Fruit fly (Drosophila melanogaster): ENCODE data around the gene CG6707.

The CG6707 gene

dm6 chr3L:9888630-9889130 lies 9.7 kb downstream of the CG6707 start, which contains the start of the genes Taf2 and CalpB (continued):
- TF ChIP-seq CG11398 (GFP tag; optimal IDR thresholded peaks at IDR 0.05) (peak; percentile 33), bowl (GFP tag; IDR thresholded peaks at IDR 0.05) (no peak), Kr (GFP tag; optimal IDR thresholded peaks at IDR 0.05) (no peak), onecut (GFP tag; IDR thresholded peaks at IDR 0.05) (peak; percentile 63), gcm2 (GFP tag; optimal IDR thresholded peaks at IDR 0.05) (peak; percentile 15), CG15601 (tag; optimal IDR thresholded peaks at IDR 0.05) (peak; percentile 84), nmo (GFP tag; optimal IDR thresholded peaks at IDR 0.05) (peak; percentile 95), tup (GFP tag; optimal IDR thresholded peaks at IDR 0.05) (no peak), CG18619 (GFP tag; optimal IDR thresholded peaks at IDR 0.05) (peak; percentile 76), sna (GFP tag; IDR thresholded peaks at IDR 0.05; ENCODE audit: partially characterized antibody) (no peak), shn (GFP tag; optimal IDR thresholded peaks at IDR 0.05) (peak; percentile 54), bbx (GFP tag; IDR thresholded peaks at IDR 0.05; ENCODE audit: partially characterized antibody) (peak; percentile 47), CG10543 (GFP tag; optimal IDR thresholded peaks at IDR 0.05) (peak; percentile 62), ara (GFP tag; IDR thresholded peaks at IDR 0.05) (peak; percentile 24; the same call in 1 of the 2 replicates), Mrtf (GFP tag; IDR thresholded peaks at IDR 0.05) (peak; percentile 51; the same call in 1 of the 3 replicates), CG31388 (GFP tag; optimal IDR thresholded peaks at IDR 0.05) (peak; percentile 30), lbe (GFP tag; optimal IDR thresholded peaks at IDR 0.05) (no peak), sd (tag; optimal IDR thresholded peaks at IDR 0.05) (peak; percentile 44), ap (GFP tag; IDR thresholded peaks at IDR 0.05) (peak; percentile 53), pzg (GFP tag; optimal IDR thresholded peaks at IDR 0.05) (peak; percentile 54), salm (tag; optimal IDR thresholded peaks at IDR 0.05) (peak; percentile 81), H2.0 (GFP tag; IDR thresholded peaks at IDR 0.05) (0 out of 2 replicates have a peak, but pooled peaks have one; percentile 43), GATAe (GFP tag; conservative IDR thresholded peaks at IDR 0.05) (peak; percentile 63), CG1529 (GFP tag; optimal IDR thresholded peaks at IDR 0.05) (peak; percentile 34), CG2889 (GFP tag; IDR thresholded peaks at IDR 0.05) (no peak), grau (tag; optimal IDR thresholded peaks at IDR 0.05) (peak; percentile 91), CG10462 (GFP tag; optimal IDR thresholded peaks at IDR 0.05) (peak; percentile 67), CG17802 (tag; optimal IDR thresholded peaks at IDR 0.05) (peak; percentile 29), CG4707 (GFP tag; optimal IDR thresholded peaks at IDR 0.05) (peak; percentile 19), HmgZ (tag; optimal IDR thresholded peaks at IDR 0.05) (peak; percentile 67), CG17186 (GFP tag; optimal IDR thresholded peaks at IDR 0.05) (no peak), CG4360 (GFP tag; IDR thresholded peaks at IDR 0.05) (no peak), CG4424 (GFP tag; optimal IDR thresholded peaks at IDR 0.05) (peak; percentile 86), CG13123 (GFP tag; optimal IDR thresholded peaks at IDR 0.05) (peak; percentile 42), CG1602 (GFP tag; optimal IDR thresholded peaks at IDR 0.05) (peak; percentile 76), CG5953 (GFP tag; IDR thresholded peaks at IDR 0.05) (no peak), hth (optimal IDR thresholded peaks at IDR 0.05) (no peak), dimm (GFP tag; IDR thresholded peaks at IDR 0.05) (peak; percentile 44; the same call in 1 of the 2 replicates), Hsf (GFP tag; optimal IDR thresholded peaks at IDR 0.05) (peak; percentile 61), br (optimal IDR thresholded peaks at IDR 0.05) (no peak), pan (optimal IDR thresholded peaks at IDR 0.05) (no peak), pan (GFP tag; optimal IDR thresholded peaks at IDR 0.05 in 1 of 2, IDR thresholded peaks at IDR 0.05 in 1 of 2) (peak in 1 of 2 experiments; percentile 77), nom (GFP tag; optimal IDR thresholded peaks at IDR 0.05) (peak; percentile 74), CG13894 (tag; optimal IDR thresholded peaks at IDR 0.05) (no peak), CG12769 (tag; optimal IDR thresholded peaks at IDR 0.05) (no peak), CG2875 (GFP tag; optimal IDR thresholded peaks at IDR 0.05) (peak; percentile 73), CG34224 (GFP tag; IDR thresholded peaks at IDR 0.05; ENCODE audit: partially characterized antibody) (no peak; the same call in 2 of the 3 replicates), D19A (tag; optimal IDR thresholded peaks at IDR 0.05) (peak; percentile 93), NK7.1 (GFP tag; optimal IDR thresholded peaks at IDR 0.05) (no peak), CG15269 (tag; optimal IDR thresholded peaks at IDR 0.05) (peak; percentile 86)

Data from whole organism, embryonic.